Fruit fly (Drosophila melanogaster) whole organism, wandering third instar larva: ENCODE data around the gene nero.

Experiments used
- Abd-B ChIP-seq: fragments of >200 bp; optimal IDR thresholded peaks from 2 replicates; lab custom pipeline; 2017; ENCODE audit warnings: missing biosample characterization, missing genetic modification characterization
- CG32264 ChIP-seq: fragments of 200-800 bp; sonication (Bioruptor generic); optimal IDR thresholded peaks from 2 replicates; lab custom pipeline; 2016; ENCODE audit warnings: missing biosample characterization, missing genetic modification characterization
- CG9705 ChIP-seq: fragments of 200-800 bp; sonication (Bioruptor generic); optimal IDR thresholded peaks from 2 replicates; lab custom pipeline; 2018; ENCODE audit warnings: missing biosample characterization, mild to moderate bottlenecking, missing genetic modification characterization
- CrebA ChIP-seq: fragments of 200-800 bp; sonication (Bioruptor generic); optimal IDR thresholded peaks from 2 replicates; lab custom pipeline; 2016; ENCODE audit warnings: missing biosample characterization, mild to moderate bottlenecking, missing genetic modification characterization, borderline replicate concordance
- Dfd ChIP-seq: fragments of >200 bp; optimal IDR thresholded peaks from 2 replicates; lab custom pipeline; 2017; ENCODE audit warnings: missing biosample characterization, missing genetic modification characterization
- Dif ChIP-seq: fragments of 200-275, 200-300 bp; sonication (Bioruptor generic); optimal IDR thresholded peaks from 2 replicates; lab custom pipeline; 2018; ENCODE audit warnings: missing biosample characterization, missing genetic modification characterization; ENCODE audit not compliant: partially characterized antibody
- GATAd ChIP-seq: sonication (Bioruptor generic); optimal IDR thresholded peaks from 2 replicates; lab custom pipeline; 2016; ENCODE audit warnings: missing biosample characterization, missing genetic modification characterization
- HLH106 ChIP-seq: fragments of 200-800 bp; optimal IDR thresholded peaks from 3 replicates; lab custom pipeline; 2019; ENCODE audit warnings: missing biosample characterization, mild to moderate bottlenecking, missing genetic modification characterization, moderate library complexity
- Hnf4 ChIP-seq: fragments of 200-800 bp; sonication (Bioruptor generic); optimal IDR thresholded peaks from 2 replicates; lab custom pipeline; 2016; ENCODE audit warnings: missing biosample characterization, mild to moderate bottlenecking, missing genetic modification characterization
- Hr78 ChIP-seq: fragments of >200 bp; optimal IDR thresholded peaks from 2 replicates; lab custom pipeline; 2017; ENCODE audit warnings: missing biosample characterization, missing genetic modification characterization
- Hr83 ChIP-seq: fragments of 200-300 bp; sonication (Bioruptor generic); optimal IDR thresholded peaks from 2 replicates; lab custom pipeline; 2016; ENCODE audit warnings: missing biosample characterization, mild to moderate bottlenecking, missing genetic modification characterization, moderate library complexity; ENCODE audit not compliant: poor library complexity, severe bottlenecking
- Jra ChIP-seq: sonication (Bioruptor generic); optimal IDR thresholded peaks from 2 replicates; lab custom pipeline; 2016; ENCODE audit warnings: missing biosample characterization, missing genetic modification characterization
- Mio ChIP-seq: sonication (Bioruptor generic); optimal IDR thresholded peaks from 2 replicates; lab custom pipeline; 2016; ENCODE audit warnings: missing biosample characterization, missing genetic modification characterization
- Myc ChIP-seq: fragments of >200 bp; optimal IDR thresholded peaks from 2 replicates; lab custom pipeline; 2017
- N ChIP-seq: fragments of >200 bp; optimal IDR thresholded peaks from 2 replicates; lab custom pipeline; 2018; ENCODE audit warnings: missing biosample characterization, missing external identifiers, missing genetic modification characterization
- OdsH ChIP-seq: fragments of 200-800 bp; sonication (Bioruptor generic); optimal IDR thresholded peaks from 2 replicates; lab custom pipeline; 2016; ENCODE audit warnings: missing biosample characterization, mild to moderate bottlenecking, missing genetic modification characterization
- Rel ChIP-seq, 2 experiments: fragments of 200-800 bp; sonication (Bioruptor generic) in 1 of 2; optimal IDR thresholded peaks; 2 replicates in 1 of 2; 3 replicates in 1 of 2; lab custom pipeline; 2016 to 2019; ENCODE audit warnings: mild to moderate bottlenecking in 2 of 2, missing biosample characterization in 2 of 2, missing genetic modification characterization in 2 of 2, moderate library complexity in 1 of 2
- Sp1 ChIP-seq: fragments of 200-800 bp; sonication (Bioruptor generic); optimal IDR thresholded peaks from 3 replicates; lab custom pipeline; 2019; ENCODE audit warnings: missing biosample characterization, mild to moderate bottlenecking, missing genetic modification characterization, moderate library complexity
- Vsx2 ChIP-seq: fragments of 200-300, 225-300 bp; sonication (Bioruptor generic); optimal IDR thresholded peaks from 2 replicates; lab custom pipeline; 2018; ENCODE audit warnings: missing biosample characterization, missing genetic modification characterization; ENCODE audit not compliant: partially characterized antibody
- br ChIP-seq: fragments of 200-800 bp; sonication (Bioruptor generic); optimal IDR thresholded peaks from 2 replicates; lab custom pipeline; 2016; ENCODE audit warnings: missing biosample characterization, missing genetic modification characterization
- brk ChIP-seq: fragments of 200-800 bp; sonication (Bioruptor generic); optimal IDR thresholded peaks from 2 replicates; lab custom pipeline; 2016; ENCODE audit warnings: missing biosample characterization, mild to moderate bottlenecking, missing genetic modification characterization
- dl ChIP-seq, 2 experiments: fragments of 175-275, 200-275 bp in 1 of 2; fragments of 200-275 bp in 1 of 2; sonication (Bioruptor generic); optimal IDR thresholded peaks; lab custom pipeline; 2018; ENCODE audit warnings: mild to moderate bottlenecking in 2 of 2, missing biosample characterization in 2 of 2, missing genetic modification characterization in 2 of 2, moderate library complexity in 2 of 2; ENCODE audit not compliant: partially characterized antibody in 2 of 2, insufficient read depth in 1 of 2
- dmrt93B ChIP-seq: fragments of 200-800 bp; sonication (Bioruptor generic); optimal IDR thresholded peaks from 2 replicates; lab custom pipeline; 2018; ENCODE audit warnings: missing biosample characterization, mild to moderate bottlenecking, missing genetic modification characterization
- dsf ChIP-seq: sonication (Bioruptor generic); optimal IDR thresholded peaks from 2 replicates; lab custom pipeline; 2016; ENCODE audit warnings: missing biosample characterization, missing genetic modification characterization, borderline replicate concordance
- ey ChIP-seq: fragments of 200-800 bp; sonication (Bioruptor generic); optimal IDR thresholded peaks from 2 replicates; lab custom pipeline; 2016; ENCODE audit warnings: missing biosample characterization, missing genetic modification characterization
- foxo ChIP-seq, 2 experiments: fragments of 200-800 bp; sonication (Bioruptor generic); optimal IDR thresholded peaks; 2 replicates in 1 of 2; 3 replicates in 1 of 2; lab custom pipeline; 2016 to 2017; ENCODE audit warnings: missing biosample characterization in 2 of 2, missing genetic modification characterization in 2 of 2
- fru ChIP-seq: fragments of 200-800 bp; sonication (Bioruptor generic); optimal IDR thresholded peaks from 3 replicates; lab custom pipeline; 2016; ENCODE audit warnings: missing biosample characterization, mild to moderate bottlenecking, missing genetic modification characterization
- h ChIP-seq: fragments of 200-800 bp; sonication (Bioruptor generic); optimal IDR thresholded peaks from 3 replicates; lab custom pipeline; 2016; ENCODE audit warnings: missing biosample characterization, mild to moderate bottlenecking, missing genetic modification characterization
- jim ChIP-seq: fragments of 175-275, 200-325 bp; sonication (Bioruptor generic); optimal IDR thresholded peaks from 2 replicates; lab custom pipeline; 2016; ENCODE audit warnings: missing biosample characterization, mild to moderate bottlenecking, missing genetic modification characterization
- lola ChIP-seq: fragments of >200 bp; optimal IDR thresholded peaks from 2 replicates; lab custom pipeline; 2017; ENCODE audit warnings: missing biosample characterization, missing genetic modification characterization
- pan ChIP-seq: fragments of >200 bp; optimal IDR thresholded peaks from 2 replicates; lab custom pipeline; 2017
- psq ChIP-seq: fragments of 200-800 bp; sonication (Bioruptor generic); optimal IDR thresholded peaks from 3 replicates; lab custom pipeline; 2017; ENCODE audit warnings: missing biosample characterization, mild to moderate bottlenecking, missing genetic modification characterization, moderate library complexity
- rgr ChIP-seq: fragments of 200-800 bp; sonication (Bioruptor generic); optimal IDR thresholded peaks from 3 replicates; lab custom pipeline; 2016; ENCODE audit warnings: missing biosample characterization, mild to moderate bottlenecking, missing genetic modification characterization
- sage ChIP-seq: fragments of 200-800 bp; sonication (Bioruptor generic); optimal IDR thresholded peaks from 2 replicates; lab custom pipeline; 2016; ENCODE audit warnings: missing biosample characterization, mild to moderate bottlenecking, missing genetic modification characterization
- sv ChIP-seq: fragments of 200-800 bp; sonication (Bioruptor generic); optimal IDR thresholded peaks from 3 replicates; lab custom pipeline; 2016; ENCODE audit warnings: missing biosample characterization, missing genetic modification characterization
- tai ChIP-seq: sonication (Bioruptor generic); optimal IDR thresholded peaks from 2 replicates; lab custom pipeline; 2016; ENCODE audit warnings: missing biosample characterization, missing genetic modification characterization
- usp ChIP-seq: fragments of >200 bp; optimal IDR thresholded peaks from 2 replicates; lab custom pipeline; 2017; ENCODE audit warnings: missing biosample characterization, missing genetic modification characterization
- woc ChIP-seq: sonication (Bioruptor generic); optimal IDR thresholded peaks from 2 replicates; lab custom pipeline; 2016; ENCODE audit warnings: missing biosample characterization, mild to moderate bottlenecking, missing genetic modification characterization

Gene nero

dm6 chr3R:31718168-31718565, 29.2 kb downstream of the nero start:
- peak; percentile 35 for TF ChIP-seq rgr (GFP tag; lab: Kevin White, UChicago)
- peak; percentile 25 for TF ChIP-seq Sp1
- TF ChIP-seq sage (GFP tag; lab: Kevin White, UChicago), result peak; percentile 19
- TF ChIP-seq HLH106 (tag; lab: Kevin White, UChicago), result peak; percentile 37
- no peak for TF ChIP-seq Rel (GFP tag; optimal IDR thresholded peaks at IDR 0.05; lab: Kevin White, UChicago)
- no peak for TF ChIP-seq Rel (tag; optimal IDR thresholded peaks at IDR 0.05; lab: Kevin White, UChicago)
- TF ChIP-seq woc (GFP tag; lab: Kevin White, UChicago), result peak; percentile 39
- TF ChIP-seq foxo (GFP tag; optimal IDR thresholded peaks at IDR 0.05; lab: Kevin White, UChicago), result peak in 1 of 2 experiments; percentile 46
- peak; percentile 18 for TF ChIP-seq ey
- peak; percentile 49 for TF ChIP-seq fru (GFP tag; lab: Kevin White, UChicago)
- TF ChIP-seq h (GFP tag; lab: Kevin White, UChicago), result peak; percentile 42
- TF ChIP-seq OdsH (GFP tag; lab: Kevin White, UChicago), result peak; percentile 41
- no peak for TF ChIP-seq CG32264 (GFP tag; lab: Kevin White, UChicago)
- no peak for TF ChIP-seq Mio
- TF ChIP-seq psq, result peak; percentile 48

dm6 chr3R:31717299-31718167, 29.8 kb downstream of the nero start:
- TF ChIP-seq br (GFP tag; lab: Kevin White, UChicago) (peak; percentile 78), Hr78 (GFP tag; lab: Kevin White, UChicago) (no peak), usp (no peak), sage (GFP tag; lab: Kevin White, UChicago) (peak; percentile 32), HLH106 (tag; lab: Kevin White, UChicago) (peak; percentile 81), pan (lab: Kevin White, UChicago) (no peak), h (GFP tag; lab: Kevin White, UChicago) (peak; percentile 85), Hr83 (GFP tag; lab: Kevin White, UChicago) (no peak), Dfd (no peak), dsf (GFP tag; lab: Kevin White, UChicago) (no peak), Mio (no peak), foxo (GFP tag; optimal IDR thresholded peaks at IDR 0.05; lab: Kevin White, UChicago) (peak in 1 of 2 experiments; percentile 85), lola (GFP tag; lab: Kevin White, UChicago) (no peak), woc (GFP tag; lab: Kevin White, UChicago) (peak; percentile 86), OdsH (GFP tag; lab: Kevin White, UChicago) (peak; percentile 83), CG32264 (GFP tag; lab: Kevin White, UChicago) (no peak), Rel (GFP tag; optimal IDR thresholded peaks at IDR 0.05; lab: Kevin White, UChicago) (no peak), Rel (tag; optimal IDR thresholded peaks at IDR 0.05; lab: Kevin White, UChicago) (no peak), ey (peak; percentile 77), jim (GFP tag; lab: Kevin White, UChicago) (no peak), N (GFP tag; lab: Kevin White, UChicago) (no peak), dmrt93B (GFP tag; lab: Kevin White, UChicago) (peak; percentile 58), Jra (GFP tag; lab: Kevin White, UChicago) (peak; percentile 19), Dif (GFP tag; lab: Kevin White, UChicago) (no peak), tai (no peak), Vsx2 (GFP tag; lab: Kevin White, UChicago) (no peak), brk (GFP tag; lab: Kevin White, UChicago) (no peak), CrebA (GFP tag; lab: Kevin White, UChicago) (no peak), Myc (lab: Kevin White, UChicago) (no peak), Sp1 (peak; percentile 81), Abd-B (GFP tag; lab: Kevin White, UChicago) (no peak), psq (peak; percentile 71), sv (GFP tag; lab: Kevin White, UChicago) (no peak), GATAd (GFP tag; lab: Kevin White, UChicago) (no peak), dl (GFP tag; optimal IDR thresholded peaks at IDR 0.05; lab: Kevin White, UChicago; ENCODE audit: insufficient read depth in 1 of 2, partially characterized antibody in 2 of 2) (no peak), Hnf4 (peak; percentile 69), rgr (GFP tag; lab: Kevin White, UChicago) (peak; percentile 69), CG9705 (peak; percentile 64), fru (GFP tag; lab: Kevin White, UChicago) (peak; percentile 86)
